Worm (Caenorhabditis elegans) whole organism, young adult: Measurements from ENCODE around the gene dre-1.
A peak's percentile ranks its signal among the peaks of the same experiment; 100 is the strongest.

Experiments used
- B0035.1 ChIP-seq: sonication (generic microtip); optimal IDR thresholded peaks from 2 replicates; lab custom pipeline; 2016; ENCODE audit warnings: missing genetic modification characterization, mild to moderate bottlenecking, missing compliant biosample characterization, missing genotype, missing genetic modification reagents
- B0261.1 ChIP-seq: sonication (generic microtip); optimal IDR thresholded peaks from 2 replicates; lab custom pipeline; 2016; ENCODE audit warnings: mild to moderate bottlenecking, missing genetic modification characterization, moderate library complexity, missing compliant biosample characterization
- F37B4.10 ChIP-seq: fragments of 200-800 bp; sonication (Bioruptor generic); IDR thresholded peaks from 2 replicates; pipeline ENCODE4 v1.3.6; 2022; ENCODE audit warnings: missing genetic modification characterization, missing compliant biosample characterization
- F39B2.1 ChIP-seq: fragments of 200-800 bp; sonication (Bioruptor generic); IDR thresholded peaks from 2 replicates; pipeline ENCODE4 v1.3.6; 2022; ENCODE audit warnings: missing genetic modification reagents, missing genetic modification characterization, missing compliant biosample characterization
- F57A8.1 ChIP-seq: fragments of 200-800 bp; sonication (Bioruptor generic); optimal IDR thresholded peaks from 2 replicates; lab custom pipeline; 2018; ENCODE audit warnings: mild to moderate bottlenecking, missing genetic modification characterization, moderate library complexity, missing compliant biosample characterization
- T07F8.4 ChIP-seq: sonication (generic microtip); optimal IDR thresholded peaks from 2 replicates; lab custom pipeline; 2016; ENCODE audit warnings: mild to moderate bottlenecking, missing genetic modification characterization, moderate library complexity, missing compliant biosample characterization
- Y53F4B.3 ChIP-seq: fragments of 200-800 bp; sonication (Bioruptor generic); IDR thresholded peaks from 2 replicates; pipeline ENCODE4 v1.3.6; 2022; ENCODE audit warnings: missing genetic modification reagents, missing genetic modification characterization, missing compliant biosample characterization
- Y53G8AR.9 ChIP-seq: fragments of 200-800 bp; sonication (Bioruptor generic); conservative IDR thresholded peaks from 2 replicates; pipeline ENCODE4 v1.3.6; 2022; ENCODE audit warnings: missing genetic modification reagents, missing genetic modification characterization, missing compliant biosample characterization
- Y56A3A.18 ChIP-seq: fragments of 200-800 bp; sonication (Bioruptor generic); IDR thresholded peaks from 2 replicates; pipeline ENCODE4 v1.3.6; 2022; ENCODE audit warnings: missing genetic modification reagents, missing genetic modification characterization, missing compliant biosample characterization
- Y79H2A.3 ChIP-seq: fragments of 200-800 bp; sonication (Bioruptor generic); conservative IDR thresholded peaks from 2 replicates; pipeline ENCODE4 v1.3.6; 2022; ENCODE audit warnings: missing genetic modification reagents, missing genetic modification characterization, missing compliant biosample characterization
- akir-1 ChIP-seq: fragments of 200-800 bp; sonication (Bioruptor generic); optimal IDR thresholded peaks from 2 replicates; lab custom pipeline; 2018; ENCODE audit warnings: mild to moderate bottlenecking, missing genetic modification characterization, moderate library complexity, missing compliant biosample characterization
- ama-1 ChIP-seq, 3 experiments: fragments of 150-350 bp in 1 of 3; sonication (generic microtip) in 2 of 3; optimal IDR thresholded peaks; 2 replicates each; lab custom pipeline; 2014 to 2018; ENCODE audit warnings: missing biosample characterization in 2 of 3, missing genetic modification characterization in 2 of 3, missing genetic modification reagents in 2 of 3
- attf-3 ChIP-seq: fragments of 200-800 bp; sonication (Bioruptor generic); conservative IDR thresholded peaks from 2 replicates; pipeline ENCODE4 v1.3.6; 2022; ENCODE audit warnings: missing genetic modification reagents, missing genetic modification characterization, missing compliant biosample characterization
- cebp-1 ChIP-seq, 2 experiments: fragments of 200-800 bp in 1 of 2; sonication (Bioruptor generic) in 1 of 2; sonication (generic microtip) in 1 of 2; IDR thresholded peaks in 1 of 2; optimal IDR thresholded peaks in 1 of 2; 2 replicates each; pipeline versions ENCODE4 v1.3.6 to Lab custom; 2017 to 2022; ENCODE audit warnings: missing compliant biosample characterization in 2 of 2, missing genetic modification characterization in 2 of 2, mild to moderate bottlenecking in 1 of 2, missing genetic modification reagents in 1 of 2, moderate library complexity in 1 of 2
- ceh-40 ChIP-seq: fragments of 200-800 bp; sonication (Bioruptor generic); IDR thresholded peaks from 2 replicates; pipeline ENCODE4 v1.3.6; 2022; ENCODE audit warnings: missing genetic modification characterization, missing compliant biosample characterization
- ceh-58 ChIP-seq: fragments of 200-800 bp; sonication (Bioruptor generic); IDR thresholded peaks from 2 replicates; pipeline ENCODE4 v1.3.6; 2022; ENCODE audit warnings: missing genetic modification characterization, missing compliant biosample characterization
- dpff-1 ChIP-seq: sonication (generic microtip); optimal IDR thresholded peaks from 2 replicates; lab custom pipeline; 2017; ENCODE audit warnings: mild to moderate bottlenecking, missing genetic modification characterization, missing compliant biosample characterization
- egl-18 ChIP-seq: fragments of 200-800 bp; sonication (Bioruptor generic); IDR thresholded peaks from 2 replicates; pipeline ENCODE4 v1.3.6; 2022; ENCODE audit warnings: missing genetic modification reagents, missing genetic modification characterization, missing compliant biosample characterization
- egl-44 ChIP-seq: fragments of 200-800 bp; sonication (Bioruptor generic); IDR thresholded peaks from 2 replicates; pipeline ENCODE4 v1.3.6; 2022; ENCODE audit warnings: missing genetic modification reagents, missing genetic modification characterization, missing compliant biosample characterization
- ets-4 ChIP-seq: fragments of 200-800 bp; sonication (Bioruptor generic); optimal IDR thresholded peaks from 2 replicates; lab custom pipeline; 2018; ENCODE audit warnings: mild to moderate bottlenecking, missing genetic modification characterization, missing compliant biosample characterization
- gei-17 ChIP-seq: fragments of 200-800 bp; sonication (Bioruptor generic); optimal IDR thresholded peaks from 2 replicates; lab custom pipeline; 2018; ENCODE audit warnings: mild to moderate bottlenecking, missing genetic modification characterization, missing compliant biosample characterization
- him-1 ChIP-seq: sonication (generic microtip); optimal IDR thresholded peaks from 2 replicates; lab custom pipeline; 2016; ENCODE audit warnings: missing genotype, missing genetic modification reagents, missing genetic modification characterization, missing compliant biosample characterization
- hrde-1 ChIP-seq: sonication (generic microtip); optimal IDR thresholded peaks from 2 replicates; lab custom pipeline; 2016; ENCODE audit warnings: missing genetic modification characterization, mild to moderate bottlenecking, missing compliant biosample characterization, moderate library complexity, missing genotype, missing genetic modification reagents, borderline replicate concordance
- hsf-1 ChIP-seq: fragments of 200-800 bp; sonication (Bioruptor generic); IDR thresholded peaks from 2 replicates; pipeline ENCODE4 v1.3.6; 2022; ENCODE audit warnings: missing genetic modification reagents, missing genetic modification characterization, missing compliant biosample characterization
- lag-1 ChIP-seq: fragments of 200-800 bp; sonication (Bioruptor generic); IDR thresholded peaks from 2 replicates; pipeline ENCODE4 v1.3.6; 2022; ENCODE audit warnings: missing genetic modification reagents, missing genetic modification characterization, missing compliant biosample characterization
- lin-35 ChIP-seq, 3 experiments: fragments of 150-350 bp in 2 of 3; sonication (generic microtip) in 1 of 3; optimal IDR thresholded peaks; 2 replicates each; lab custom pipeline; 2014 to 2018; ENCODE audit warnings: missing biosample characterization in 3 of 3, missing genetic modification characterization in 3 of 3, missing genetic modification reagents in 3 of 3
- lin-40 ChIP-seq: sonication (generic microtip); optimal IDR thresholded peaks from 2 replicates; lab custom pipeline; 2016; ENCODE audit warnings: missing genetic modification characterization, mild to moderate bottlenecking, missing compliant biosample characterization, missing genotype, missing genetic modification reagents
- lin-54 ChIP-seq: fragments of 200-800 bp; sonication (Bioruptor generic); optimal IDR thresholded peaks from 2 replicates; lab custom pipeline; 2018; ENCODE audit warnings: mild to moderate bottlenecking, missing genetic modification characterization, missing compliant biosample characterization
- lir-1 ChIP-seq: fragments of 200-800 bp; sonication (Bioruptor generic); conservative IDR thresholded peaks from 2 replicates; pipeline ENCODE4 v1.3.6; 2022; ENCODE audit warnings: missing genetic modification reagents, missing genetic modification characterization, missing compliant biosample characterization
- lsl-1 ChIP-seq: fragments of 200-800 bp; sonication (Bioruptor generic); optimal IDR thresholded peaks from 2 replicates; lab custom pipeline; 2018; ENCODE audit warnings: mild to moderate bottlenecking, missing genetic modification characterization, moderate library complexity, missing compliant biosample characterization
- madf-3 ChIP-seq: fragments of 200-800 bp; sonication (Bioruptor generic); IDR thresholded peaks from 2 replicates; pipeline ENCODE4 v1.3.6; 2022; ENCODE audit warnings: missing genetic modification reagents, missing genetic modification characterization, missing compliant biosample characterization
- mcd-1 ChIP-seq: fragments of 200-800 bp; sonication (Bioruptor generic); IDR thresholded peaks from 2 replicates; pipeline ENCODE4 v1.3.6; 2022; ENCODE audit warnings: missing genetic modification reagents, missing genetic modification characterization, missing compliant biosample characterization
- mxl-1 ChIP-seq: sonication (generic microtip); optimal IDR thresholded peaks from 2 replicates; lab custom pipeline; 2016; ENCODE audit warnings: missing genetic modification characterization, missing compliant biosample characterization
- nfya-1 ChIP-seq: sonication (generic microtip); optimal IDR thresholded peaks from 2 replicates; lab custom pipeline; 2017; ENCODE audit warnings: antibody characterized with exemption, missing compliant biosample characterization, missing genetic modification characterization, borderline replicate concordance; ENCODE audit not compliant: insufficient read depth
- nhr-90 ChIP-seq: sonication (generic microtip); optimal IDR thresholded peaks from 2 replicates; lab custom pipeline; 2016; ENCODE audit warnings: missing genotype, mild to moderate bottlenecking, missing genetic modification characterization, missing compliant biosample characterization
- rcor-1 ChIP-seq: fragments of 200-800 bp; sonication (Bioruptor generic); IDR thresholded peaks from 2 replicates; pipeline ENCODE4 v1.3.6; 2022; ENCODE audit warnings: missing genetic modification reagents, missing genetic modification characterization, missing compliant biosample characterization
- rec-8 ChIP-seq, 2 experiments: sonication (generic microtip); optimal IDR thresholded peaks; 2 replicates each; lab custom pipeline; 2016; ENCODE audit warnings: mild to moderate bottlenecking in 2 of 2, missing genetic modification characterization in 2 of 2, missing genetic modification reagents in 2 of 2, missing genotype in 2 of 2, missing biosample characterization in 1 of 2, missing compliant biosample characterization in 1 of 2, moderate library complexity in 1 of 2
- snpc-1.1 ChIP-seq: sonication (generic microtip); optimal IDR thresholded peaks from 2 replicates; lab custom pipeline; 2017; ENCODE audit warnings: missing genetic modification characterization, mild to moderate bottlenecking, missing compliant biosample characterization, antibody characterized with exemption, moderate library complexity, missing genotype, missing genetic modification reagents; ENCODE audit not compliant: insufficient read depth
- snpc-3.4 ChIP-seq: sonication (generic microtip); optimal IDR thresholded peaks from 2 replicates; lab custom pipeline; 2017; ENCODE audit warnings: missing genetic modification characterization, mild to moderate bottlenecking, missing compliant biosample characterization, antibody characterized with exemption, moderate library complexity, missing genotype, missing genetic modification reagents
- tbp1 ChIP-seq: fragments of 200-800 bp; sonication (Bioruptor generic); optimal IDR thresholded peaks from 2 replicates; lab custom pipeline; 2018; ENCODE audit warnings: mild to moderate bottlenecking, missing genetic modification characterization, missing compliant biosample characterization
- tbx-9 ChIP-seq: sonication (generic microtip); optimal IDR thresholded peaks from 2 replicates; lab custom pipeline; 2016; ENCODE audit warnings: borderline replicate concordance, missing genetic modification characterization, inconsistent platforms, missing compliant biosample characterization
- tlf-1 ChIP-seq: fragments of 200-800 bp; sonication (Bioruptor generic); optimal IDR thresholded peaks from 2 replicates; lab custom pipeline; 2018; ENCODE audit warnings: mild to moderate bottlenecking, missing genetic modification characterization, missing compliant biosample characterization
- zim-3 ChIP-seq: sonication (generic microtip); optimal IDR thresholded peaks from 2 replicates; lab custom pipeline; 2017; ENCODE audit warnings: mild to moderate bottlenecking, missing genetic modification characterization, moderate library complexity, missing compliant biosample characterization
- ztf-25 ChIP-seq: fragments of 200-800 bp; sonication (Bioruptor generic); IDR thresholded peaks from 2 replicates; pipeline ENCODE4 v1.3.6; 2022; ENCODE audit warnings: missing genetic modification reagents, missing genetic modification characterization, missing compliant biosample characterization
- ztf-6 ChIP-seq: fragments of 200-800 bp; sonication (Bioruptor generic); IDR thresholded peaks from 2 replicates; pipeline ENCODE4 v1.3.6; 2022; ENCODE audit warnings: missing genetic modification reagents, missing genetic modification characterization, missing compliant biosample characterization

The dre-1 gene

ce11 chrV:6561592-6561991 lies 15.3 kb upstream of the dre-1 start, which contains the start of gene spp-19 (continued):
- no peak for TF ChIP-seq rec-8 (tag; optimal IDR thresholded peaks at IDR 0.05; lab: Kevin White, UChicago)
- no peak for TF ChIP-seq ama-1 (optimal IDR thresholded peaks at IDR 0.05; lab: Kevin White, UChicago)
- TF ChIP-seq ama-1 (GFP tag; optimal IDR thresholded peaks at IDR 0.05; lab: Kevin White, UChicago): no peak

ce11 chrV:6559585-6559984 lies 13.3 kb upstream of the dre-1 start:
- TF ChIP-seq nfya-1 (tag; lab: Kevin White, UChicago) (no peak), ztf-6 (no peak), tbp1 (GFP tag; lab: Kevin White, UChicago) (peak; percentile 87), nhr-90 (peak; percentile 89), dpff-1 (tag; lab: Kevin White, UChicago) (no peak), B0261.1 (peak; percentile 77), snpc-1.1 (tag; lab: Kevin White, UChicago) (peak; percentile 31), zim-3 (tag; lab: Kevin White, UChicago) (peak; percentile 45), ets-4 (GFP tag; lab: Kevin White, UChicago) (peak; percentile 60), Y56A3A.18 (GFP tag; lab: Robert Waterston, UW) (0 out of 2 replicates have a peak, but pooled peaks have one; percentile 24), egl-18 (GFP tag; lab: Robert Waterston, UW) (no peak), ceh-58 (GFP tag; lab: Robert Waterston, UW) (no peak), lin-35 (GFP tag; optimal IDR thresholded peaks at IDR 0.05; lab: Kevin White, UChicago) (no peak), lag-1 (GFP tag; lab: Robert Waterston, UW) (no peak), attf-3 (GFP tag; lab: Robert Waterston, UW) (no peak), hrde-1 (tag; lab: Kevin White, UChicago) (peak; percentile 70), mxl-1 (tag; lab: Kevin White, UChicago) (peak; percentile 52), T07F8.4 (peak; percentile 69), Y53G8AR.9 (GFP tag; lab: Robert Waterston, UW) (no peak), ceh-40 (GFP tag; lab: Robert Waterston, UW) (no peak), tlf-1 (GFP tag; lab: Kevin White, UChicago) (no peak), lir-1 (GFP tag; lab: Robert Waterston, UW) (no peak), tbx-9 (no peak), F57A8.1 (GFP tag; lab: Kevin White, UChicago) (peak; percentile 66), Y53F4B.3 (no peak), lin-54 (GFP tag; lab: Kevin White, UChicago) (no peak), Y79H2A.3 (GFP tag; lab: Robert Waterston, UW) (no peak), rcor-1 (GFP tag; lab: Robert Waterston, UW) (no peak), hsf-1 (0 out of 2 replicates have a peak, but pooled peaks have one; percentile 24), madf-3 (no peak), F39B2.1 (no peak), him-1 (tag; lab: Kevin White, UChicago) (peak; percentile 71), gei-17 (GFP tag; lab: Kevin White, UChicago) (no peak), lsl-1 (GFP tag; lab: Kevin White, UChicago) (peak; percentile 43), egl-44 (peak; percentile 85), B0035.1 (tag; lab: Kevin White, UChicago) (peak; percentile 31), mcd-1 (GFP tag; lab: Robert Waterston, UW) (no peak), snpc-3.4 (tag; lab: Kevin White, UChicago) (peak; percentile 40), lin-40 (tag; lab: Kevin White, UChicago) (no peak), cebp-1 (GFP tag; IDR thresholded peaks at IDR 0.05; lab: Robert Waterston, UW) (0 out of 2 replicates have a peak, but pooled peaks have one; percentile 45), cebp-1 (tag; optimal IDR thresholded peaks at IDR 0.05; lab: Kevin White, UChicago) (no peak), akir-1 (GFP tag; lab: Kevin White, UChicago) (no peak), ztf-25 (GFP tag; lab: Robert Waterston, UW) (peak; percentile 78; the same call in 1 of the 2 replicates), F37B4.10 (GFP tag; lab: Robert Waterston, UW) (0 out of 2 replicates have a peak, but pooled peaks have one; percentile 69)
